Worm (Caenorhabditis elegans) whole organism, L4 larva: ENCODE measurements around the gene T14B4.19.

Source experiments
- aha-1 ChIP-seq: fragments of 150-350 bp; peaks from one replicate; lab custom pipeline; 2014; ENCODE audit warnings: missing biosample characterization, missing genetic modification characterization
- ama-1 ChIP-seq: fragments of 150-350 bp; optimal IDR thresholded peaks from 2 replicates; lab custom pipeline; 2014; ENCODE audit warnings: inconsistent platforms, mixed read lengths
- lim-7 ChIP-seq: fragments of 200-800 bp; sonication (Bioruptor generic); IDR thresholded peaks from 2 replicates; pipeline ENCODE4 v1.3.6; 2022; ENCODE audit warnings: missing genetic modification characterization, missing compliant biosample characterization

DNA sequence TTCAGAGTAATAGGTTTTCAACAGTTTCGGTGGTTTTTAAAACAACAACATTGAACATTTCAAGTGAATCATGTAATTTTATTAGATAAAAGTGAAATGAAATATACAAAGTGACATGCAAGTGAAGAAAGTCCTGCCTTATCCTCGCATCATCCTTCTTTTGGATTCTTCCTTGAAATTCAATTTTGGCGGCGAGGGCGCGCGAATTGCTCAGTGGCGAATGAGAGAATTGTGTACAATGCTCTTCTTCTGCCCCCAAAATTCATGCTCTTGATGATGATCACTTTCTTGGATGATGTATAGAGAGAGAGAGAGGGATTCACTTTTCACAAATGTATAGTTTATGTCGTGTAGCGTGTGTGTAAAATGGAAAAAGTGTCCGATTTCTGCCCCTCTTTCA lies 3.1 kb downstream of the T14B4.19 start:
- TF ChIP-seq aha-1 (tag; lab: Kevin White, UChicago) (no peak), lim-7 (GFP tag; lab: Robert Waterston, UW) (no peak), ama-1 (lab: Kevin White, UChicago) (no peak)
